Worm (Caenorhabditis elegans): Measurements from ENCODE around the gene clec-156.

DNA sequence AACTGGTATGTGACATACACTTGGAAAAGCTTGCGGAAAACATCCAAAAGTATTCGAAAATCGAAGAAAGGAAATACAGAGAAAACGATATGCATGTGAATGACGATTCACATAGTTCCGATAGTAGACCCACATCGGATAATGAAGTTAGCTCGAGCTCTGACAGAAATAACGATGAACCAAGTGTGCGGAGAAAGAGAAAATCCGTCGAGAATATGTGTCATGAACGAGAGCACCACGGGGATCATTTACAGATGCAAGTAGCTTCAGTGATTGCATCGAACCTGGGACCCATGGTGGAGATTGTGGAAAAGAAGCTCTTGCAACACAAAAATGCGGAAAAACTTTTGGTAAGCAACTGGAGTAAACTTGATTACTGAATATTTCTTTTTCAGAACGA, 14.9 kb upstream of the clec-156 start:
- TF ChIP-seq dao-5 (tag; optimal IDR thresholded peaks at IDR 0.05) = no peak
- TF ChIP-seq him-1 (tag; optimal IDR thresholded peaks at IDR 0.05) = no peak
